Worm (Caenorhabditis elegans): ENCODE data around the gene C47E8.1.

C47E8.1 gene

ce11 chrV:14685435-14686058 lies 19.7 kb downstream of the C47E8.1 start, which contains the start of gene C47E8.4:
Gene C47E8.4 (minus strand): TSS chrV:14685485.
- peak; percentile 95 for TF ChIP-seq Y53G8AR.9 (GFP tag; conservative IDR thresholded peaks at IDR 0.05)
- peak; percentile 94 for TF ChIP-seq atf-7 (tag; optimal IDR thresholded peaks at IDR 0.05)
- peak; percentile 90 for TF ChIP-seq hrde-1 (tag; optimal IDR thresholded peaks at IDR 0.05; ENCODE audit: borderline replicate concordance)
- peak; percentile 75; the same call in 1 of the 2 replicates for TF ChIP-seq aptf-3 (GFP tag; IDR thresholded peaks at IDR 0.05)
- TF ChIP-seq F37B4.10 (GFP tag; IDR thresholded peaks at IDR 0.05), result 0 out of 2 replicates have a peak, but pooled peaks have one; percentile 33
- peak; percentile 95 for TF ChIP-seq madf-3 (GFP tag; IDR thresholded peaks at IDR 0.05)
- TF ChIP-seq rcor-1 (GFP tag; IDR thresholded peaks at IDR 0.05), result peak; percentile 97
- peak; percentile 88 for TF ChIP-seq F52B5.7 (tag; optimal IDR thresholded peaks at IDR 0.05)
- TF ChIP-seq him-1 (tag; optimal IDR thresholded peaks at IDR 0.05), result peak; percentile 81
- peak; percentile 8 for TF ChIP-seq pha-4 (tag; optimal IDR thresholded peaks at IDR 0.05)
- TF ChIP-seq ceh-40 (GFP tag; IDR thresholded peaks at IDR 0.05), result no peak
- TF ChIP-seq F57A8.1 (GFP tag; optimal IDR thresholded peaks at IDR 0.05), result no peak
- TF ChIP-seq let-607 (tag; optimal IDR thresholded peaks at IDR 0.05), result peak; percentile 31 to 92
- peak; percentile 95 for TF ChIP-seq lir-1 (GFP tag; conservative IDR thresholded peaks at IDR 0.05)
- peak; percentile 69 for TF ChIP-seq gei-17 (GFP tag; optimal IDR thresholded peaks at IDR 0.05)
- peak; percentile 89 for TF ChIP-seq C17E4.6 (GFP tag; IDR thresholded peaks at IDR 0.05)
- peak; percentile 88 for TF ChIP-seq F22D6.2 (tag; optimal IDR thresholded peaks at IDR 0.05)
- TF ChIP-seq snpc-1.1 (tag; optimal IDR thresholded peaks at IDR 0.05; ENCODE audit: insufficient read depth), result peak; percentile 32
- peak; percentile 98 for TF ChIP-seq lin-54 (GFP tag; optimal IDR thresholded peaks at IDR 0.05)
- TF ChIP-seq B0261.1 (tag; optimal IDR thresholded peaks at IDR 0.05), result peak; percentile 41
- peak; percentile 94 for TF ChIP-seq C06A6.2 (GFP tag; conservative IDR thresholded peaks at IDR 0.05)
- peak; percentile 93 for TF ChIP-seq Y67H2A.10 (GFP tag; conservative IDR thresholded peaks at IDR 0.05)
- TF ChIP-seq F49E8.2 (tag; optimal IDR thresholded peaks at IDR 0.05; ENCODE audit: insufficient read depth), result peak; percentile 89
- no peak for TF ChIP-seq nhr-179 (tag; optimal IDR thresholded peaks at IDR 0.05)
- TF ChIP-seq madf-6 (GFP tag; IDR thresholded peaks at IDR 0.05), result peak; percentile 93
- peak; percentile 93 for TF ChIP-seq D2030.7 (GFP tag; IDR thresholded peaks at IDR 0.05)
- TF ChIP-seq mes-4 (tag; optimal IDR thresholded peaks at IDR 0.05), result no peak
- TF ChIP-seq lin-26 (GFP tag; IDR thresholded peaks at IDR 0.05), result no peak
- peak; percentile 87 for TF ChIP-seq ceh-79 (tag; optimal IDR thresholded peaks at IDR 0.05)
- peak; percentile 73 for TF ChIP-seq egl-44 (GFP tag; IDR thresholded peaks at IDR 0.05)
- TF ChIP-seq B0019.2 (GFP tag; conservative IDR thresholded peaks at IDR 0.05), result peak; percentile 92
- peak; percentile 71; the same call in 1 of the 2 replicates for TF ChIP-seq attf-6 (GFP tag; IDR thresholded peaks at IDR 0.05)
- TF ChIP-seq athp-1 (tag; optimal IDR thresholded peaks at IDR 0.05), result peak; percentile 96
- TF ChIP-seq hlh-12 (tag; optimal IDR thresholded peaks at IDR 0.05), result no peak
- peak; percentile 63 for TF ChIP-seq dpl-1 (GFP tag; optimal IDR thresholded peaks at IDR 0.05)
- TF ChIP-seq snpc-3.4 (tag; optimal IDR thresholded peaks at IDR 0.05), result peak; percentile 95
- peak; percentile 84 for TF ChIP-seq akir-1 (GFP tag; optimal IDR thresholded peaks at IDR 0.05)
- TF ChIP-seq ceh-91 (GFP tag; IDR thresholded peaks at IDR 0.05), result peak; percentile 93
- TF ChIP-seq hmg-1.2 (GFP tag; IDR thresholded peaks at IDR 0.05), result peak; percentile 72
- TF ChIP-seq nhr-27 (tag; optimal IDR thresholded peaks at IDR 0.05), result peak; percentile 92
- TF ChIP-seq ZK185.1 (tag; optimal IDR thresholded peaks at IDR 0.05; ENCODE audit: poor library complexity, severe bottlenecking), result peak; percentile 97
- no peak for TF ChIP-seq tbx-9 (tag; optimal IDR thresholded peaks at IDR 0.05; ENCODE audit: borderline replicate concordance)
- TF ChIP-seq ets-4 (GFP tag; optimal IDR thresholded peaks at IDR 0.05), result no peak
- TF ChIP-seq somi-1 (GFP tag; optimal IDR thresholded peaks at IDR 0.05), result peak; percentile 90
- TF ChIP-seq attf-5 (GFP tag; optimal IDR thresholded peaks at IDR 0.05), result peak; percentile 94
- peak; percentile 95 for TF ChIP-seq bed-2 (GFP tag; IDR thresholded peaks at IDR 0.05)
- TF ChIP-seq mel-28 (tag; optimal IDR thresholded peaks at IDR 0.05; ENCODE audit: borderline replicate concordance), result peak; percentile 65

Data from whole organism, young adult.